Worm (Caenorhabditis elegans) whole organism, midembryonic: Measurements from ENCODE around the gene srh-140.
"Not testable (repeated sequence)": the region's sequence is repeated elsewhere in the genome, so short reads cannot be mapped to it uniquely, and the experiment has no call there.

ENCODE experiments used
- T22C8.4 ChIP-seq: fragments of 200-800 bp; sonication (Bioruptor generic); IDR thresholded peaks from 2 replicates; pipeline ENCODE4 v1.3.6; 2022; ENCODE audit warnings: missing genetic modification characterization, missing compliant biosample characterization
- cog-1 ChIP-seq: sonication (generic microtip); optimal IDR thresholded peaks from 2 replicates; lab custom pipeline; 2016; ENCODE audit warnings: missing genetic modification characterization, missing compliant biosample characterization
- flt-1 ChIP-seq: fragments of 200-800 bp; sonication (Bioruptor generic); IDR thresholded peaks from 2 replicates; pipeline ENCODE4 v1.3.6; 2022; ENCODE audit warnings: missing genetic modification characterization, missing compliant biosample characterization
- klf-2 ChIP-seq: fragments of 200-800 bp; sonication (Bioruptor generic); conservative IDR thresholded peaks from 2 replicates; pipeline ENCODE4 v1.3.6; 2022; ENCODE audit warnings: missing genetic modification reagents, missing genetic modification characterization, missing compliant biosample characterization
- med-1 ChIP-seq: sonication (generic microtip); optimal IDR thresholded peaks from 2 replicates; lab custom pipeline; 2017; ENCODE audit warnings: missing genetic modification characterization, mild to moderate bottlenecking, missing compliant biosample characterization, antibody characterized with exemption, missing genetic modification reagents; ENCODE audit not compliant: insufficient read depth
- ref-1 ChIP-seq: fragments of 200-800 bp; sonication (Bioruptor generic); conservative IDR thresholded peaks from 2 replicates; pipeline ENCODE4 v1.3.6; 2022; ENCODE audit warnings: missing genetic modification reagents, missing genetic modification characterization, missing compliant biosample characterization
- tab-1 ChIP-seq: fragments of 200-800 bp; sonication (Bioruptor generic); IDR thresholded peaks from 2 replicates; pipeline ENCODE4 v1.3.6; 2022; ENCODE audit warnings: missing genetic modification characterization, missing compliant biosample characterization
- ztf-23 ChIP-seq: fragments of 200-800 bp; sonication (Bioruptor generic); IDR thresholded peaks from 2 replicates; pipeline ENCODE4 v1.3.6; 2022; ENCODE audit warnings: missing genetic modification reagents, missing genetic modification characterization, missing compliant biosample characterization
- ztf-29 ChIP-seq: fragments of 200-800 bp; sonication (Bioruptor generic); IDR thresholded peaks from 2 replicates; pipeline ENCODE4 v1.3.6; 2022; ENCODE audit warnings: missing genetic modification reagents, missing genetic modification characterization, missing compliant biosample characterization

Gene srh-140

DNA sequence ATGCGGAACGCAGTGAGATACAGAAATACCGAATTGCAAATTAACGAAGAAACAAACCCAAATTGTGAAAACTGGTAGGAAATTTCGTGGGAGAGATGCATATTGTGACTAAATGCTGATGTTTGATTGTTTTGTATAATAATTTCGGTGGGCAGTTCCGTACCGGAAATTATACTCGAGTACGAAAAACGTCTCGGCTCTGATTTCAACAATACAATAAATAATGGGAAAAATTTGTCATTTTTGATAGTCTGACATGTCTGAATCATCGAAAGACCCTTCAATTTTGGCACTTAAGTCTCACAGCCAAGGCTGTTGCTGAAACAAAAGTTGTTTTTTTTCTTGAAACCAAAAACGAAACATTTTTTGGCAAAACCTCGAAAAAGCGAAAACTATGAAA is 30.1 kb downstream of the srh-140 start, which contains the start of gene str-43:
Gene str-43, minus strand, starts transcription at position 101 of the 400 bp plus-strand sequence.
- TF ChIP-seq klf-2 (GFP tag; lab: Robert Waterston, UW), result no peak
- TF ChIP-seq T22C8.4 (GFP tag; lab: Robert Waterston, UW), result no peak
- TF ChIP-seq ztf-29 (GFP tag; lab: Robert Waterston, UW), result no peak
- TF ChIP-seq flt-1, result no peak
- no peak for TF ChIP-seq med-1
- no peak for TF ChIP-seq tab-1 (GFP tag; lab: Robert Waterston, UW)
- TF ChIP-seq cog-1 (tag; lab: Kevin White, UChicago), result no peak
- no peak for TF ChIP-seq ztf-23 (GFP tag; lab: Robert Waterston, UW)
- TF ChIP-seq ref-1 (GFP tag; lab: Robert Waterston, UW), result no peak

- not testable (repeated sequence) for TF ChIP-seq cog-1 (tag; lab: Kevin White, UChicago); T22C8.4 (GFP tag; lab: Robert Waterston, UW); ref-1 (GFP tag; lab: Robert Waterston, UW)
Observed at ce11 chrV:15752941-15753340, 31.0 kb downstream of the srh-140 start, which contains the start of gene str-5. Gene str-5 (plus strand): TSS chrV:15753241.

ce11 chrV:15754731-15755130 is 32.7 kb downstream of the srh-140 start, which contains the start of gene str-8:
Gene str-8 (plus strand): TSS chrV:15755031.
- TF ChIP-seq flt-1; klf-2 (GFP tag; lab: Robert Waterston, UW); ztf-29 (GFP tag; lab: Robert Waterston, UW): not testable (repeated sequence)

ce11 chrV:15757645-15758044 is 35.7 kb downstream of the srh-140 start:
- no peak for TF ChIP-seq ref-1 (GFP tag; lab: Robert Waterston, UW)
- no peak for TF ChIP-seq ztf-29 (GFP tag; lab: Robert Waterston, UW)
- TF ChIP-seq cog-1 (tag; lab: Kevin White, UChicago), result no peak
- no peak for TF ChIP-seq tab-1 (GFP tag; lab: Robert Waterston, UW)
- no peak for TF ChIP-seq klf-2 (GFP tag; lab: Robert Waterston, UW)
- TF ChIP-seq T22C8.4 (GFP tag; lab: Robert Waterston, UW), result no peak
- TF ChIP-seq flt-1, result no peak
- TF ChIP-seq ztf-23 (GFP tag; lab: Robert Waterston, UW), result no peak
- TF ChIP-seq med-1, result no peak

DNA sequence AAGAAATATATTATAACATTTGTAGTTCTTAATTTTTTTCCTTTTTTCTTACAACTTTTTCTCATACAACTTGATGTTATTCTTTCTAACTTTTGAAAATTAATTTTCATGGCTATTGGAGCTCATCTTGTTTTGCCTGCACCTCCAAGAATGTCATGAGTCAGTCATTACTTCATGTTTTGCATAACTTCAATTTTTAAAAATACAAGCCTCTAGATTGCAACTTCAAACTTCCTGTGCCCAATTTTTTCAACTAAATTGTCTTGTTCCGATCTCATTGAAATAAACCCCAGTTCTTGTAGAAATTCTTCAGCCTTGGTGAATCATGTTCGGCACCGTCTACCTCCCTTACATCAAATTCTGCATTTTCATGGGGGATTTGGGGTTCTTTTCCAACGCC is 36.5 kb downstream of the srh-140 start, which contains the start of gene str-9:
Gene str-9, plus strand, starts transcription at position 301 of the 400 bp plus-strand sequence.
- no peak for TF ChIP-seq flt-1
- no peak for TF ChIP-seq ztf-29 (GFP tag; lab: Robert Waterston, UW)
- no peak for TF ChIP-seq klf-2 (GFP tag; lab: Robert Waterston, UW)
- TF ChIP-seq T22C8.4 (GFP tag; lab: Robert Waterston, UW), result no peak

ce11 chrV:15766122-15766594 is 44.2 kb downstream of the srh-140 start, which contains the start of the genes haf-3 and F57A10.2:
Gene haf-3 (minus strand): TSS chrV:15766172.
Gene F57A10.2 (plus strand): TSS chrV:15766575.
- 0 out of 2 replicates have a peak, but pooled peaks have one; percentile 53 for TF ChIP-seq ztf-23 (GFP tag; lab: Robert Waterston, UW)
- TF ChIP-seq ztf-29 (GFP tag; lab: Robert Waterston, UW), result no peak
- peak; percentile 67; the same call in 1 of the 2 replicates for TF ChIP-seq flt-1
- no peak for TF ChIP-seq med-1
- TF ChIP-seq cog-1 (tag; lab: Kevin White, UChicago), result peak; percentile 38
- TF ChIP-seq klf-2 (GFP tag; lab: Robert Waterston, UW), result 0 out of 2 replicates have a peak, but pooled peaks have one; percentile 54

- peak; percentile 22; the same call in 1 of the 2 replicates for TF ChIP-seq T22C8.4 (GFP tag; lab: Robert Waterston, UW)
- TF ChIP-seq ref-1 (GFP tag; lab: Robert Waterston, UW), result 0 out of 2 replicates have a peak, but pooled peaks have one; percentile 11
- peak; percentile 39; the same call in 1 of the 2 replicates for TF ChIP-seq flt-1
- TF ChIP-seq ztf-23 (GFP tag; lab: Robert Waterston, UW), result 0 out of 2 replicates have a peak, but pooled peaks have one; percentile 57
- peak; percentile 75 for TF ChIP-seq tab-1 (GFP tag; lab: Robert Waterston, UW)
Observed at ce11 chrV:15767385-15767784, 45.4 kb downstream of the srh-140 start.

ce11 chrV:15769072-15769471 is 47.1 kb downstream of the srh-140 start, which contains the start of gene F57A10.4:
Gene F57A10.4 (plus strand): TSS chrV:15769438.
- TF ChIP-seq ztf-23 (GFP tag; lab: Robert Waterston, UW), result no peak
- no peak for TF ChIP-seq cog-1 (tag; lab: Kevin White, UChicago)

ce11 chrV:15773141-15773540 is 51.2 kb downstream of the srh-140 start, which contains the start of gene nhr-60:
Gene nhr-60 (minus strand): TSS chrV:15773241.
- TF ChIP-seq ztf-29 (GFP tag; lab: Robert Waterston, UW), result no peak
- no peak for TF ChIP-seq flt-1
- TF ChIP-seq tab-1 (GFP tag; lab: Robert Waterston, UW), result no peak
- TF ChIP-seq cog-1 (tag; lab: Kevin White, UChicago), result no peak
- no peak for TF ChIP-seq klf-2 (GFP tag; lab: Robert Waterston, UW)
- no peak for TF ChIP-seq ztf-23 (GFP tag; lab: Robert Waterston, UW)
- no peak for TF ChIP-seq T22C8.4 (GFP tag; lab: Robert Waterston, UW)
- TF ChIP-seq ref-1 (GFP tag; lab: Robert Waterston, UW), result no peak
